Fruit fly (Drosophila melanogaster) whole organism, embryonic: ENCODE results near the gene mus201.

ENCODE experiments used
- Bdp1 ChIP-seq: fragments of 200-800 bp; sonication (Bioruptor generic); optimal IDR thresholded peaks from 3 replicates; lab custom pipeline; 2016; ENCODE audit warnings: missing biosample characterization, missing genetic modification characterization
- Bteb2 ChIP-seq: fragments of 200-800 bp; sonication (Bioruptor generic); optimal IDR thresholded peaks from 2 replicates; lab custom pipeline; 2016; ENCODE audit warnings: missing biosample characterization, missing genetic modification characterization
- CG12391 ChIP-seq: fragments of 200-800 bp; sonication (Bioruptor generic); optimal IDR thresholded peaks from 3 replicates; lab custom pipeline; 2018; ENCODE audit warnings: missing biosample characterization, mild to moderate bottlenecking, missing genetic modification characterization, moderate library complexity
- CG15269 ChIP-seq: fragments of 200-800 bp; sonication (Bioruptor generic); optimal IDR thresholded peaks from 2 replicates; lab custom pipeline; 2018; ENCODE audit warnings: missing biosample characterization, mild to moderate bottlenecking, missing genetic modification characterization, moderate library complexity
- CG15601 ChIP-seq: fragments of 200-800 bp; sonication (Bioruptor generic); optimal IDR thresholded peaks from 3 replicates; lab custom pipeline; 2019; ENCODE audit warnings: missing biosample characterization, mild to moderate bottlenecking, missing genetic modification characterization, moderate library complexity
- CG16813 ChIP-seq: fragments of 200-800 bp; sonication (Bioruptor generic); IDR thresholded peaks from 3 replicates; pipeline ENCODE4 v1.3.6; 2022; ENCODE audit warnings: missing biosample characterization, missing genetic modification characterization; ENCODE audit not compliant: partially characterized antibody
- CG16863 ChIP-seq: fragments of 200-800 bp; sonication (Bioruptor generic); optimal IDR thresholded peaks from 3 replicates; lab custom pipeline; 2016; ENCODE audit warnings: missing biosample characterization, missing genetic modification characterization
- CG17802 ChIP-seq: fragments of 200-800 bp; sonication (Bioruptor generic); optimal IDR thresholded peaks from 2 replicates; lab custom pipeline; 2018; ENCODE audit warnings: missing biosample characterization, mild to moderate bottlenecking, missing genetic modification characterization, moderate library complexity
- CG1792 ChIP-seq: fragments of 200-800 bp; sonication (Bioruptor generic); optimal IDR thresholded peaks from 2 replicates; lab custom pipeline; 2016; ENCODE audit warnings: missing biosample characterization, missing genetic modification characterization
- CG3065 ChIP-seq: fragments of 200-800 bp; sonication (Bioruptor generic); optimal IDR thresholded peaks from 2 replicates; lab custom pipeline; 2016; ENCODE audit warnings: missing biosample characterization, missing genetic modification characterization
- CG31365 ChIP-seq: fragments of 200-800 bp; sonication (Bioruptor generic); optimal IDR thresholded peaks from 2 replicates; lab custom pipeline; 2018; ENCODE audit warnings: missing biosample characterization, mild to moderate bottlenecking, missing genetic modification characterization
- CG31441 ChIP-seq: fragments of 200-800 bp; sonication (Bioruptor generic); IDR thresholded peaks from 2 replicates; pipeline ENCODE4 v1.3.6; 2022; ENCODE audit warnings: missing biosample characterization, missing genetic modification characterization
- CG6689 ChIP-seq: fragments of 200-800 bp; sonication (Bioruptor generic); IDR thresholded peaks from 2 replicates; pipeline ENCODE4 v1.3.6; 2022; ENCODE audit warnings: missing biosample characterization, missing genetic modification characterization
- CG7786 ChIP-seq: fragments of 200-800 bp; sonication (Bioruptor generic); optimal IDR thresholded peaks from 2 replicates; lab custom pipeline; 2016; ENCODE audit warnings: missing biosample characterization, missing genetic modification characterization
- CG8359 ChIP-seq: fragments of 200-800 bp; sonication (Bioruptor generic); optimal IDR thresholded peaks from 2 replicates; lab custom pipeline; 2017; ENCODE audit warnings: missing biosample characterization, mild to moderate bottlenecking, missing genetic modification characterization, borderline replicate concordance
- CG8765 ChIP-seq: fragments of 200-800 bp; sonication (Bioruptor generic); IDR thresholded peaks from 2 replicates; pipeline ENCODE4 v1.3.6; 2022; ENCODE audit warnings: missing biosample characterization, missing genetic modification characterization
- CG9437 ChIP-seq: fragments of 200-800 bp; sonication (Bioruptor generic); optimal IDR thresholded peaks from 2 replicates; lab custom pipeline; 2018; ENCODE audit warnings: missing biosample characterization, mild to moderate bottlenecking, missing genetic modification characterization
- CG9876 ChIP-seq: fragments of 200-800 bp; sonication (Bioruptor generic); optimal IDR thresholded peaks from 2 replicates; lab custom pipeline; 2016; ENCODE audit warnings: missing biosample characterization, missing genetic modification characterization
- Dad ChIP-seq: fragments of 200-800 bp; sonication (Bioruptor generic); optimal IDR thresholded peaks from 3 replicates; lab custom pipeline; 2016; ENCODE audit warnings: missing biosample characterization, missing genetic modification characterization
- Dip3 ChIP-seq: fragments of 200-800 bp; sonication (Bioruptor generic); optimal IDR thresholded peaks from 3 replicates; lab custom pipeline; 2016; ENCODE audit warnings: missing biosample characterization, missing genetic modification characterization
- Dref ChIP-seq: fragments of 200-800 bp; sonication (Bioruptor generic); IDR thresholded peaks from 2 replicates; pipeline ENCODE4 v1.3.6; 2022; ENCODE audit warnings: missing biosample characterization, missing genetic modification characterization
- Fer3 ChIP-seq: fragments of 200-800 bp; sonication (Bioruptor generic); optimal IDR thresholded peaks from 2 replicates; lab custom pipeline; 2018; ENCODE audit warnings: missing biosample characterization, mild to moderate bottlenecking, missing genetic modification characterization, moderate library complexity
- Lhr ChIP-seq: fragments of 200-800 bp; sonication (Bioruptor generic); optimal IDR thresholded peaks from 3 replicates; lab custom pipeline; 2017; ENCODE audit warnings: mild to moderate bottlenecking, missing biosample characterization, missing genetic modification reagents, missing genetic modification characterization
- Max ChIP-seq: fragments of 200-800 bp; sonication (Bioruptor generic); optimal IDR thresholded peaks from 2 replicates; lab custom pipeline; 2016; ENCODE audit warnings: missing biosample characterization, mild to moderate bottlenecking, missing genetic modification characterization
- Mes4 ChIP-seq: fragments of 200-800 bp; sonication (Bioruptor generic); optimal IDR thresholded peaks from 2 replicates; lab custom pipeline; 2016; ENCODE audit warnings: missing biosample characterization, missing genetic modification characterization
- NK7.1 ChIP-seq: fragments of 200-800 bp; sonication (Bioruptor generic); optimal IDR thresholded peaks from 3 replicates; lab custom pipeline; 2016; ENCODE audit warnings: missing biosample characterization, missing genetic modification characterization
- Optix ChIP-seq: fragments of 200-800 bp; sonication (Bioruptor generic); IDR thresholded peaks from 3 replicates; pipeline ENCODE4 v1.3.6; 2022; ENCODE audit warnings: missing biosample characterization, missing genetic modification characterization
- Ptx1 ChIP-seq: fragments of 200-800 bp; sonication (Bioruptor generic); IDR thresholded peaks from 2 replicates; pipeline ENCODE4 v1.3.6; 2022; ENCODE audit warnings: missing biosample characterization, missing genetic modification characterization
- Ravus ChIP-seq: fragments of 200-800 bp; sonication (Bioruptor generic); IDR thresholded peaks from 2 replicates; pipeline ENCODE4 v1.3.6; 2022; ENCODE audit warnings: missing biosample characterization, missing genetic modification characterization
- Tbp ChIP-seq: fragments of >200 bp; optimal IDR thresholded peaks from 2 replicates; lab custom pipeline; 2018; ENCODE audit warnings: missing biosample characterization, missing genetic modification characterization
- Xbp1 ChIP-seq: fragments of 200-800 bp; sonication (Bioruptor generic); optimal IDR thresholded peaks from 3 replicates; lab custom pipeline; 2016; ENCODE audit warnings: missing biosample characterization, mild to moderate bottlenecking, missing genetic modification characterization
- cg ChIP-seq: fragments of 200-800 bp; sonication (Bioruptor generic); optimal IDR thresholded peaks from 3 replicates; lab custom pipeline; 2019; ENCODE audit warnings: missing biosample characterization, mild to moderate bottlenecking, missing genetic modification characterization, moderate library complexity
- crc ChIP-seq: fragments of 200-800 bp; sonication (Bioruptor generic); optimal IDR thresholded peaks from 2 replicates; lab custom pipeline; 2016; ENCODE audit warnings: missing biosample characterization, missing genetic modification characterization
- danr ChIP-seq: fragments of 200-800 bp; sonication (Bioruptor generic); IDR thresholded peaks from 2 replicates; pipeline ENCODE4 v1.3.6; 2022; ENCODE audit warnings: missing biosample characterization, missing genetic modification characterization
- disco-r ChIP-seq: fragments of 200-800 bp; sonication (Bioruptor generic); optimal IDR thresholded peaks from 2 replicates; lab custom pipeline; 2016; ENCODE audit warnings: missing biosample characterization, missing genetic modification characterization
- dmrt11E ChIP-seq: fragments of 200-800 bp; sonication (Bioruptor generic); optimal IDR thresholded peaks from 3 replicates; lab custom pipeline; 2018; ENCODE audit warnings: missing biosample characterization, mild to moderate bottlenecking, missing genetic modification characterization, moderate library complexity
- gcm ChIP-seq: fragments of 200-800 bp; sonication (Bioruptor generic); optimal IDR thresholded peaks from 2 replicates; lab custom pipeline; 2019; ENCODE audit warnings: missing biosample characterization, mild to moderate bottlenecking, missing genetic modification characterization, moderate library complexity
- grau ChIP-seq: fragments of 200-800 bp; optimal IDR thresholded peaks from 3 replicates; lab custom pipeline; 2019; ENCODE audit warnings: missing biosample characterization, mild to moderate bottlenecking, missing genetic modification characterization, moderate library complexity
- gro ChIP-seq: fragments of 200-800 bp; sonication (Bioruptor generic); optimal IDR thresholded peaks from 2 replicates; lab custom pipeline; 2016; ENCODE audit warnings: missing biosample characterization, missing genetic modification characterization
- klu ChIP-seq: fragments of 200-800 bp; sonication (Bioruptor generic); IDR thresholded peaks from 2 replicates; pipeline ENCODE4 v1.3.6; 2022; ENCODE audit warnings: missing biosample characterization, missing genetic modification characterization
- lilli ChIP-seq: fragments of 200-800 bp; sonication (Bioruptor generic); optimal IDR thresholded peaks from 3 replicates; lab custom pipeline; 2016; ENCODE audit warnings: missing biosample characterization, missing genetic modification characterization
- mam ChIP-seq: fragments of 200-800 bp; sonication (Bioruptor generic); optimal IDR thresholded peaks from 3 replicates; lab custom pipeline; 2016; ENCODE audit warnings: missing biosample characterization, missing genetic modification characterization
- org-1 ChIP-seq: fragments of 200-800 bp; sonication (Bioruptor generic); optimal IDR thresholded peaks from 2 replicates; lab custom pipeline; 2017; ENCODE audit warnings: missing biosample characterization, missing genetic modification characterization
- pho ChIP-seq: fragments of 200-800 bp; sonication (Bioruptor generic); optimal IDR thresholded peaks from 2 replicates; lab custom pipeline; 2016; ENCODE audit warnings: missing biosample characterization, missing genetic modification characterization
- prd ChIP-seq, 3 experiments: fragments of >200 bp in 2 of 3; fragments of 200-800 bp in 1 of 3; sonication (Bioruptor generic) in 1 of 3; optimal IDR thresholded peaks in 2 of 3; IDR thresholded peaks in 1 of 3; 2 replicates in 2 of 3; 3 replicates in 1 of 3; pipeline versions ENCODE4 v1.3.6 to Lab custom; 2017 to 2022; ENCODE audit warnings: missing biosample characterization in 1 of 3, missing genetic modification characterization in 1 of 3
- pzg ChIP-seq: fragments of 200-800 bp; sonication (Bioruptor generic); optimal IDR thresholded peaks from 3 replicates; lab custom pipeline; 2018; ENCODE audit warnings: missing biosample characterization, mild to moderate bottlenecking, missing genetic modification characterization, moderate library complexity
- run ChIP-seq: fragments of 200-800 bp; sonication (Bioruptor generic); optimal IDR thresholded peaks from 3 replicates; lab custom pipeline; 2018; ENCODE audit warnings: missing biosample characterization, mild to moderate bottlenecking, missing genetic modification characterization
- slou ChIP-seq: fragments of 200-800 bp; sonication (Bioruptor generic); optimal IDR thresholded peaks from 3 replicates; lab custom pipeline; 2016; ENCODE audit warnings: missing biosample characterization, missing genetic modification characterization
- tio ChIP-seq: fragments of 200-800 bp; sonication (Bioruptor generic); optimal IDR thresholded peaks from 2 replicates; lab custom pipeline; 2017; ENCODE audit warnings: missing biosample characterization, missing genetic modification characterization, inconsistent platforms
- tup ChIP-seq: fragments of 200-800 bp; sonication (Bioruptor generic); optimal IDR thresholded peaks from 2 replicates; lab custom pipeline; 2016; ENCODE audit warnings: missing biosample characterization, mild to moderate bottlenecking, missing genetic modification characterization, moderate library complexity
- zfh1 ChIP-seq: fragments of 200-800 bp; sonication (Bioruptor generic); IDR thresholded peaks from 3 replicates; pipeline ENCODE4 v1.3.6; 2022; ENCODE audit warnings: missing biosample characterization, missing genetic modification characterization

Gene mus201

DNA sequence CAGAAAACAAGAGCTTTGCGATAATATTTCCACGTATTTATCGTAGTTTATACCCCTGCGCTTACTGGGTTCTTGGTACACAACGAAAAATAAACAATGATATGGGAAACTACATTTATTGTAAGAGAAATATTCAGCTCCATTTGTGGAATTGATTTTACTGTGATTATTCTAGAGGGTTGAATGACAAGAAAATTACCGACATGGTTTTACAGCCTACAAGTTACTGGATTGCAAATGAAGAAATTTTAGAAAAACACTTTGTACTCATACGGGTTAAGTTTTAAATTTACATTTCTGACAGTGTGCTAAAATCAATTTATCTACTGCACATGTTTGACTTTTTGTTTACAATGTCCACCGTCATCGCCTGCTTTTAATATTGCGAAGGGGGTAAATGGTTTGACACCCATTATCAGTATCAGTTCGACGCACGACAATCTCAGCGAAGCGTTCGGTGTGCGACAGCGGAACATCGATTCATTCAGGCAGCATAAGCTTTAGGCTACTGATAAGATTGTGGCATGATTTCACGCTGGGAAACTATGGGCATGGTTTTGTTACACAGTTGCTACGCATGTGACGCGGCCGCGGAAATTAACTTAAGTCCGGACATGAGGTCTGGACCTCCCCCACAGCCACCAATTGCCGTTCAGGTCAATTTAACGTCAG lies 23.9 kb downstream of the mus201 start (continued):
- TF ChIP-seq CG3065 (GFP tag; lab: Kevin White, UChicago) (no peak), CG15269 (tag; lab: Kevin White, UChicago) (peak; percentile 27), NK7.1 (GFP tag; lab: Kevin White, UChicago) (no peak), cg (no peak), CG15601 (no peak), org-1 (peak; percentile 40), tio (GFP tag; lab: Kevin White, UChicago) (no peak), Dref (GFP tag; lab: Robert Waterston, UW) (no peak), CG31365 (no peak), CG1792 (no peak), Bdp1 (GFP tag; lab: Kevin White, UChicago) (no peak), Optix (no peak), Lhr (GFP tag; lab: Kevin White, UChicago) (no peak), pzg (GFP tag; lab: Kevin White, UChicago) (no peak), run (tag; lab: Kevin White, UChicago) (no peak), danr (GFP tag; lab: Robert Waterston, UW) (no peak), Max (GFP tag; lab: Kevin White, UChicago) (peak; percentile 14), gcm (GFP tag; lab: Kevin White, UChicago) (no peak), CG16813 (GFP tag; lab: Robert Waterston, UW) (no peak), crc (GFP tag; lab: Kevin White, UChicago) (no peak), grau (peak; percentile 46), slou (GFP tag; lab: Kevin White, UChicago) (no peak), pho (no peak), tup (no peak), Mes4 (GFP tag; lab: Kevin White, UChicago) (no peak), CG9876 (GFP tag; lab: Kevin White, UChicago) (no peak), mam (GFP tag; lab: Kevin White, UChicago) (peak; percentile 41), CG16863 (no peak), dmrt11E (no peak), CG31441 (peak; percentile 43), CG17802 (tag; lab: Kevin White, UChicago) (no peak), gro (GFP tag; lab: Kevin White, UChicago) (no peak), Ptx1 (no peak), zfh1 (no peak), Ravus (GFP tag; lab: Robert Waterston, UW) (no peak), prd (optimal IDR thresholded peaks at IDR 0.05; lab: Kevin White, UChicago) (no peak), prd (GFP tag; IDR thresholded peaks at IDR 0.05; lab: Robert Waterston, UW) (0 out of 3 replicates have a peak, but pooled peaks have one; percentile 18), CG8359 (GFP tag; lab: Kevin White, UChicago) (peak; percentile 16), lilli (GFP tag; lab: Kevin White, UChicago) (peak; percentile 39), CG9437 (GFP tag; lab: Kevin White, UChicago) (no peak), Bteb2 (GFP tag; lab: Kevin White, UChicago) (peak; percentile 24), Tbp (no peak), Dad (GFP tag; lab: Kevin White, UChicago) (no peak), Xbp1 (no peak), Fer3 (tag; lab: Kevin White, UChicago) (peak; percentile 35), Dip3 (GFP tag; lab: Kevin White, UChicago) (no peak), disco-r (GFP tag; lab: Kevin White, UChicago) (no peak), klu (GFP tag; lab: Robert Waterston, UW) (no peak), CG7786 (no peak), CG12391 (tag; lab: Kevin White, UChicago) (peak; percentile 47), CG6689 (GFP tag; lab: Robert Waterston, UW) (no peak), CG8765 (GFP tag; lab: Robert Waterston, UW) (no peak)
